Worm (Caenorhabditis elegans) whole organism, mixed stage, embryonic: Measurements from ENCODE around the gene nrf-5.

Experiments used
- ceh-39 ChIP-seq: fragments of 150-350 bp; optimal IDR thresholded peaks from 2 replicates; lab custom pipeline; 2014; ENCODE audit warnings: missing biosample characterization, missing genetic modification characterization
- elt-3 ChIP-seq: fragments of 150-350 bp; optimal IDR thresholded peaks from 2 replicates; lab custom pipeline; 2014; ENCODE audit warnings: missing biosample characterization, missing genetic modification characterization
- lin-13 ChIP-seq: fragments of 150-350 bp; optimal IDR thresholded peaks from 2 replicates; lab custom pipeline; 2014; ENCODE audit warnings: missing biosample characterization, missing genetic modification characterization
- lsy-2 ChIP-seq: fragments of 150-350 bp; optimal IDR thresholded peaks from 2 replicates; lab custom pipeline; 2014; ENCODE audit warnings: missing biosample characterization, missing genetic modification characterization
- nhr-2 ChIP-seq: fragments of 150-350 bp; optimal IDR thresholded peaks from 2 replicates; lab custom pipeline; 2014; ENCODE audit warnings: missing biosample characterization, missing genetic modification characterization
- nhr-76 ChIP-seq: sonication (generic microtip); optimal IDR thresholded peaks from 2 replicates; lab custom pipeline; 2017; ENCODE audit warnings: missing biosample characterization, missing genetic modification characterization
- pha-4 ChIP-seq: fragments of 150-350 bp; optimal IDR thresholded peaks from 2 replicates; lab custom pipeline; 2018; ENCODE audit warnings: missing biosample characterization, missing genetic modification reagents, missing genetic modification characterization
- snpc-4 ChIP-seq: fragments of 150-350 bp; optimal IDR thresholded peaks from 2 replicates; lab custom pipeline; 2014; ENCODE audit warnings: missing biosample characterization, missing genetic modification characterization
- unc-120 ChIP-seq: sonication (generic microtip); optimal IDR thresholded peaks from 2 replicates; lab custom pipeline; 2017; ENCODE audit warnings: missing genetic modification characterization, missing compliant biosample characterization; ENCODE audit not compliant: poor library complexity, severe bottlenecking
- unc-62 ChIP-seq: fragments of 150-350 bp; optimal IDR thresholded peaks from 2 replicates; lab custom pipeline; 2014; ENCODE audit warnings: missing biosample characterization, missing genetic modification reagents, missing genetic modification characterization
- ztf-11 ChIP-seq: fragments of 150-350 bp; optimal IDR thresholded peaks from 2 replicates; lab custom pipeline; 2014; ENCODE audit warnings: missing biosample characterization, missing genetic modification characterization

ce11 chrV:13794046-13794445 is 34.0 kb upstream of the nrf-5 start:
- TF ChIP-seq lsy-2 (tag; lab: Kevin White, UChicago) (no peak), unc-62 (GFP tag; lab: Kevin White, UChicago) (no peak), unc-120 (tag; lab: Kevin White, UChicago) (no peak), snpc-4 (tag; lab: Kevin White, UChicago) (no peak), elt-3 (tag; lab: Kevin White, UChicago) (no peak), ceh-39 (tag; lab: Kevin White, UChicago) (no peak), pha-4 (tag; lab: Kevin White, UChicago) (no peak), lin-13 (tag; lab: Kevin White, UChicago) (no peak), nhr-76 (tag; lab: Kevin White, UChicago) (no peak), ztf-11 (tag; lab: Kevin White, UChicago) (no peak), nhr-2 (tag; lab: Kevin White, UChicago) (no peak)
